Fruit fly (Drosophila melanogaster) whole organism, embryonic: ENCODE data around the gene CG10584.

ENCODE experiments used
- Atf-2 ChIP-seq: fragments of 200-800 bp; sonication (Bioruptor generic); optimal IDR thresholded peaks from 2 replicates; lab custom pipeline; 2016; ENCODE audit warnings: missing biosample characterization, missing genetic modification characterization
- Bgb ChIP-seq: fragments of 200-800 bp; sonication (Bioruptor generic); IDR thresholded peaks from 2 replicates; pipeline ENCODE4 v1.3.6; 2022; ENCODE audit warnings: missing biosample characterization, missing genetic modification characterization; ENCODE audit not compliant: partially characterized antibody
- C15 ChIP-seq: fragments of 200-800 bp; sonication (Bioruptor generic); IDR thresholded peaks from 3 replicates; pipeline ENCODE4 v1.3.6; 2022; ENCODE audit warnings: missing biosample characterization, missing genetic modification characterization
- CG11560 ChIP-seq: fragments of 200-800 bp; sonication (Bioruptor generic); IDR thresholded peaks from 3 replicates; pipeline ENCODE4 v1.3.6; 2022; ENCODE audit warnings: missing biosample characterization, missing genetic modification characterization
- CG11695 ChIP-seq: fragments of 200-800 bp; sonication (Bioruptor generic); IDR thresholded peaks from 3 replicates; pipeline ENCODE4 v1.3.6; 2022; ENCODE audit warnings: missing biosample characterization, missing genetic modification characterization
- CG12744 ChIP-seq: fragments of 200-800 bp; sonication (Bioruptor generic); optimal IDR thresholded peaks from 2 replicates; lab custom pipeline; 2016; ENCODE audit warnings: missing biosample characterization, missing genetic modification characterization
- CG17385 ChIP-seq: fragments of 200-800 bp; sonication (Bioruptor generic); optimal IDR thresholded peaks from 3 replicates; lab custom pipeline; 2018; ENCODE audit warnings: missing biosample characterization, mild to moderate bottlenecking, missing genetic modification characterization
- CG18764 ChIP-seq: fragments of 200-800 bp; sonication (Bioruptor generic); optimal IDR thresholded peaks from 3 replicates; lab custom pipeline; 2016; ENCODE audit warnings: missing biosample characterization, missing genetic modification characterization
- CG2712 ChIP-seq: fragments of 200-800 bp; optimal IDR thresholded peaks from 3 replicates; lab custom pipeline; 2019; ENCODE audit warnings: missing biosample characterization, mild to moderate bottlenecking, missing genetic modification characterization, moderate library complexity
- CG30020 ChIP-seq: fragments of 200-800 bp; optimal IDR thresholded peaks from 2 replicates; lab custom pipeline; 2019; ENCODE audit warnings: missing biosample characterization, mild to moderate bottlenecking, missing genetic modification characterization, moderate library complexity
- CG31365 ChIP-seq: fragments of 200-800 bp; sonication (Bioruptor generic); optimal IDR thresholded peaks from 2 replicates; lab custom pipeline; 2018; ENCODE audit warnings: missing biosample characterization, mild to moderate bottlenecking, missing genetic modification characterization
- CG32532 ChIP-seq: fragments of 200-800 bp; sonication (Bioruptor generic); IDR thresholded peaks from 2 replicates; pipeline ENCODE4 v1.3.6; 2022; ENCODE audit warnings: missing biosample characterization, missing genetic modification characterization
- CG3281 ChIP-seq: fragments of 200-800 bp; sonication (Bioruptor generic); optimal IDR thresholded peaks from 3 replicates; lab custom pipeline; 2017; ENCODE audit warnings: missing biosample characterization, mild to moderate bottlenecking, missing genetic modification characterization
- CG3838 ChIP-seq: fragments of 200-800 bp; sonication (Bioruptor generic); optimal IDR thresholded peaks from 3 replicates; lab custom pipeline; 2016; ENCODE audit warnings: missing biosample characterization, missing genetic modification characterization
- CG5245 ChIP-seq: fragments of 200-800 bp; sonication (Bioruptor generic); optimal IDR thresholded peaks from 3 replicates; lab custom pipeline; 2016; ENCODE audit warnings: missing biosample characterization, missing genetic modification characterization
- CG6654 ChIP-seq: fragments of 200-800 bp; sonication (Bioruptor generic); optimal IDR thresholded peaks from 2 replicates; lab custom pipeline; 2017; ENCODE audit warnings: missing biosample characterization, mild to moderate bottlenecking, missing genetic modification characterization
- CG7786 ChIP-seq: fragments of 200-800 bp; sonication (Bioruptor generic); optimal IDR thresholded peaks from 2 replicates; lab custom pipeline; 2016; ENCODE audit warnings: missing biosample characterization, missing genetic modification characterization
- CG7928 ChIP-seq: fragments of 200-800 bp; sonication (Bioruptor generic); optimal IDR thresholded peaks from 2 replicates; lab custom pipeline; 2017; ENCODE audit warnings: missing biosample characterization, mild to moderate bottlenecking, missing genetic modification characterization
- CG7963 ChIP-seq: fragments of 200-800 bp; sonication (Bioruptor generic); IDR thresholded peaks from 3 replicates; pipeline ENCODE4 v1.3.6; 2022; ENCODE audit warnings: missing biosample characterization, missing genetic modification characterization; ENCODE audit not compliant: partially characterized antibody
- CG8359 ChIP-seq: fragments of 200-800 bp; sonication (Bioruptor generic); optimal IDR thresholded peaks from 2 replicates; lab custom pipeline; 2017; ENCODE audit warnings: missing biosample characterization, mild to moderate bottlenecking, missing genetic modification characterization, borderline replicate concordance
- Chrac-16 ChIP-seq: fragments of 200-800 bp; sonication (Bioruptor generic); optimal IDR thresholded peaks from 3 replicates; lab custom pipeline; 2016; ENCODE audit warnings: missing biosample characterization, missing genetic modification characterization
- CoRest ChIP-seq: fragments of 200-800 bp; sonication (Bioruptor generic); optimal IDR thresholded peaks from 3 replicates; lab custom pipeline; 2018; ENCODE audit warnings: missing biosample characterization, mild to moderate bottlenecking, missing genetic modification characterization, moderate library complexity
- Fer3 ChIP-seq: fragments of 200-800 bp; sonication (Bioruptor generic); optimal IDR thresholded peaks from 2 replicates; lab custom pipeline; 2018; ENCODE audit warnings: missing biosample characterization, mild to moderate bottlenecking, missing genetic modification characterization, moderate library complexity
- Hr51 ChIP-seq, 2 experiments: fragments of 200-800 bp; sonication (Bioruptor generic); optimal IDR thresholded peaks; 2 replicates in 1 of 2; 3 replicates in 1 of 2; lab custom pipeline; 2016 to 2018; ENCODE audit warnings: missing biosample characterization in 2 of 2, missing genetic modification characterization in 2 of 2, mild to moderate bottlenecking in 1 of 2, moderate library complexity in 1 of 2
- MTF-1 ChIP-seq: fragments of 200-800 bp; sonication (Bioruptor generic); optimal IDR thresholded peaks from 2 replicates; lab custom pipeline; 2018; ENCODE audit warnings: missing biosample characterization, mild to moderate bottlenecking, missing genetic modification characterization, borderline replicate concordance
- Max ChIP-seq: fragments of 200-800 bp; sonication (Bioruptor generic); optimal IDR thresholded peaks from 2 replicates; lab custom pipeline; 2016; ENCODE audit warnings: missing biosample characterization, mild to moderate bottlenecking, missing genetic modification characterization
- Neu2 ChIP-seq: fragments of 200-800 bp; sonication (Bioruptor generic); optimal IDR thresholded peaks from 3 replicates; lab custom pipeline; 2016; ENCODE audit warnings: missing biosample characterization, missing genetic modification characterization, borderline replicate concordance
- Sin3A ChIP-seq: fragments of >200 bp; optimal IDR thresholded peaks from 2 replicates; lab custom pipeline; 2018
- Tbp ChIP-seq: fragments of >200 bp; optimal IDR thresholded peaks from 2 replicates; lab custom pipeline; 2018; ENCODE audit warnings: missing biosample characterization, missing genetic modification characterization
- Usf ChIP-seq: fragments of 200-800 bp; sonication (Bioruptor generic); optimal IDR thresholded peaks from 2 replicates; lab custom pipeline; 2017; ENCODE audit warnings: missing genotype, missing biosample characterization, missing genetic modification characterization
- az2 ChIP-seq: fragments of 200-800 bp; sonication (Bioruptor generic); optimal IDR thresholded peaks from 3 replicates; lab custom pipeline; 2016; ENCODE audit warnings: missing biosample characterization, missing genetic modification characterization
- bcd ChIP-seq: fragments of 200-800 bp; sonication (Bioruptor generic); optimal IDR thresholded peaks from 2 replicates; lab custom pipeline; 2017; ENCODE audit warnings: missing biosample characterization, mild to moderate bottlenecking, missing genetic modification characterization
- corto ChIP-seq: fragments of 200-800 bp; sonication (Bioruptor generic); optimal IDR thresholded peaks from 2 replicates; lab custom pipeline; 2016; ENCODE audit warnings: missing biosample characterization, mild to moderate bottlenecking, missing genetic modification characterization, moderate library complexity
- esg ChIP-seq: fragments of 200-800 bp; sonication (Bioruptor generic); conservative IDR thresholded peaks from 2 replicates; pipeline ENCODE4 v1.3.6; 2022; ENCODE audit warnings: missing biosample characterization, missing genetic modification characterization
- eyg ChIP-seq: fragments of 200-800 bp; sonication (Bioruptor generic); optimal IDR thresholded peaks from 3 replicates; lab custom pipeline; 2016; ENCODE audit warnings: missing biosample characterization, missing genetic modification characterization
- ftz-f1 ChIP-seq: fragments of 200-800 bp; sonication (Bioruptor generic); optimal IDR thresholded peaks from 2 replicates; lab custom pipeline; 2016; ENCODE audit warnings: missing biosample characterization, missing genetic modification characterization
- gce ChIP-seq: fragments of 200-800 bp; sonication (Bioruptor generic); IDR thresholded peaks from 3 replicates; pipeline ENCODE4 v1.3.6; 2022; ENCODE audit warnings: missing biosample characterization, missing genetic modification characterization
- gsb ChIP-seq: fragments of 200-800 bp; sonication (Bioruptor generic); IDR thresholded peaks from 2 replicates; pipeline ENCODE4 v1.3.6; 2022; ENCODE audit warnings: missing biosample characterization, missing genetic modification characterization
- hb ChIP-seq: fragments of 200-800 bp; sonication (Bioruptor generic); IDR thresholded peaks from 3 replicates; pipeline ENCODE4 v1.3.6; 2022; ENCODE audit warnings: missing biosample characterization, missing genetic modification characterization; ENCODE audit not compliant: partially characterized antibody
- her ChIP-seq: fragments of 200-800 bp; sonication (Bioruptor generic); optimal IDR thresholded peaks from 2 replicates; lab custom pipeline; 2016; ENCODE audit warnings: missing biosample characterization, missing genetic modification characterization
- insv ChIP-seq, 2 experiments: fragments of 200-800 bp; sonication (Bioruptor generic); optimal IDR thresholded peaks; 3 replicates each; lab custom pipeline; 2016 to 2018; ENCODE audit warnings: missing biosample characterization in 2 of 2, missing genetic modification characterization in 2 of 2
- jigr1 ChIP-seq: fragments of 200-800 bp; sonication (Bioruptor generic); IDR thresholded peaks from 3 replicates; pipeline ENCODE4 v1.3.6; 2022; ENCODE audit warnings: missing biosample characterization, missing genetic modification characterization
- lola ChIP-seq, 3 experiments: fragments of >200 bp in 2 of 3; fragments of 200-800 bp in 1 of 3; sonication (Bioruptor generic) in 1 of 3; optimal IDR thresholded peaks; 2 replicates each; lab custom pipeline; 2017 to 2019; ENCODE audit warnings: missing biosample characterization in 3 of 3, missing genetic modification characterization in 3 of 3, mild to moderate bottlenecking in 1 of 3, moderate library complexity in 1 of 3
- nmo ChIP-seq: fragments of 200-800 bp; sonication (Bioruptor generic); optimal IDR thresholded peaks from 2 replicates; lab custom pipeline; 2018; ENCODE audit warnings: missing biosample characterization, mild to moderate bottlenecking, missing genetic modification characterization, moderate library complexity
- scrt ChIP-seq: fragments of 200-800 bp; sonication (Bioruptor generic); optimal IDR thresholded peaks from 2 replicates; lab custom pipeline; 2018; ENCODE audit warnings: missing biosample characterization, mild to moderate bottlenecking, missing genetic modification characterization, moderate library complexity
- tna ChIP-seq: fragments of 200-800 bp; sonication (Bioruptor generic); IDR thresholded peaks from 2 replicates; pipeline ENCODE4 v1.3.6; 2022; ENCODE audit warnings: missing biosample characterization, missing genetic modification characterization; ENCODE audit not compliant: partially characterized antibody
- tx ChIP-seq: fragments of 200-800 bp; sonication (Bioruptor generic); optimal IDR thresholded peaks from 2 replicates; lab custom pipeline; 2016; ENCODE audit warnings: missing biosample characterization, missing genetic modification characterization
- unc-4 ChIP-seq: fragments of 200-800 bp; sonication (Bioruptor generic); IDR thresholded peaks from 2 replicates; pipeline ENCODE4 v1.3.6; 2022; ENCODE audit warnings: missing biosample characterization, missing genetic modification characterization; ENCODE audit not compliant: partially characterized antibody
- unpg ChIP-seq: fragments of 200-800 bp; sonication (Bioruptor generic); optimal IDR thresholded peaks from 3 replicates; lab custom pipeline; 2018; ENCODE audit warnings: missing biosample characterization, mild to moderate bottlenecking, missing genetic modification characterization, moderate library complexity
- vfl ChIP-seq: fragments of 200-800 bp; sonication (Bioruptor generic); optimal IDR thresholded peaks from 2 replicates; lab custom pipeline; 2016; ENCODE audit warnings: missing biosample characterization, missing genetic modification characterization

CG10584 gene

DNA sequence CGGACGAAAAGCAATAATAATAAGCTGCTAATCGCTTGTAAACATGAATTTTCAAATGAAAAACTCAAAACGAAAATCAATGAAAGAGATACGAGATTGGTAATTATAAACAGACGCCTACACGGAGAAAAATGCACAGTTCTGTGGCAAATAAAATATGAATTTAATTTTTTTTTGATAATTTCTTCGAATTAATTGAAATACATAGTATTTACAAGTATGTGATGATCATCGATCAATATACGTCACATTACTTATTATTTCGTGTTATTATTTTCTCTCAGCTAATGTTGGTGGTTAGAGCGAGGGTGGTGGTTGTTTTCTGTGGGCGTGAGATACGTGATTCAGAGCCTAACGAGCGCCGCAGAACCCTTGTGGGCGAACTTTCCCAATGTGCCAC is 22.6 kb upstream of the CG10584 start (continued):
- TF ChIP-seq CG31365 (peak; percentile 18), Sin3A (lab: Kevin White, UChicago) (no peak), her (GFP tag; lab: Kevin White, UChicago) (no peak), nmo (peak; percentile 81), CG3838 (GFP tag; lab: Kevin White, UChicago) (peak; percentile 22), CG12744 (GFP tag; lab: Kevin White, UChicago) (peak; percentile 43), hb (GFP tag; lab: Robert Waterston, UW) (no peak), CG7963 (no peak), unc-4 (GFP tag; lab: Robert Waterston, UW) (no peak), CG18764 (GFP tag; lab: Kevin White, UChicago) (peak; percentile 62), Chrac-16 (GFP tag; lab: Kevin White, UChicago) (peak; percentile 50), C15 (GFP tag; lab: Robert Waterston, UW) (no peak), CG11695 (peak; percentile 81), Neu2 (GFP tag; lab: Kevin White, UChicago) (no peak), eyg (no peak), esg (GFP tag; lab: Robert Waterston, UW) (peak; percentile 75), lola (GFP tag; optimal IDR thresholded peaks at IDR 0.05; lab: Kevin White, UChicago) (peak in 1 of 3 experiments; percentile 56), MTF-1 (peak; percentile 32), jigr1 (GFP tag; lab: Robert Waterston, UW) (0 out of 3 replicates have a peak, but pooled peaks have one; percentile 48), Max (GFP tag; lab: Kevin White, UChicago) (peak; percentile 65), CG7928 (GFP tag; lab: Kevin White, UChicago) (no peak), CG7786 (GFP tag; lab: Kevin White, UChicago) (peak; percentile 41), CG5245 (peak; percentile 68), CG17385 (GFP tag; lab: Kevin White, UChicago) (peak; percentile 76), tna (GFP tag; lab: Robert Waterston, UW) (no peak), CoRest (tag; lab: Kevin White, UChicago) (peak; percentile 75), CG3281 (GFP tag; lab: Kevin White, UChicago) (peak; percentile 51), Atf-2 (GFP tag; lab: Kevin White, UChicago) (peak; percentile 58), Hr51 (GFP tag; optimal IDR thresholded peaks at IDR 0.05; lab: Kevin White, UChicago) (peak; percentile 10 to 87), ftz-f1 (GFP tag; lab: Kevin White, UChicago) (no peak), CG32532 (GFP tag; lab: Robert Waterston, UW) (peak; percentile 71; the same call in 1 of the 2 replicates), gce (peak; percentile 79; the same call in 1 of the 3 replicates), scrt (GFP tag; lab: Kevin White, UChicago) (peak; percentile 44), corto (GFP tag; lab: Kevin White, UChicago) (no peak), CG30020 (tag; lab: Kevin White, UChicago) (no peak), CG11560 (tag; lab: Robert Waterston, UW) (no peak), insv (GFP tag; optimal IDR thresholded peaks at IDR 0.05; lab: Kevin White, UChicago) (no peak), gsb (GFP tag; lab: Robert Waterston, UW) (no peak), bcd (peak; percentile 61), tx (GFP tag; lab: Kevin White, UChicago) (no peak), Tbp (GFP tag; lab: Kevin White, UChicago) (no peak), vfl (GFP tag; lab: Kevin White, UChicago) (no peak), CG6654 (GFP tag; lab: Kevin White, UChicago) (peak; percentile 7), Fer3 (tag; lab: Kevin White, UChicago) (peak; percentile 71), unpg (GFP tag; lab: Kevin White, UChicago) (peak; percentile 85), CG8359 (GFP tag; lab: Kevin White, UChicago) (no peak), Usf (GFP tag; lab: Kevin White, UChicago) (no peak), CG2712 (tag; lab: Kevin White, UChicago) (peak; percentile 84), az2 (peak; percentile 74), Bgb (GFP tag; lab: Robert Waterston, UW) (no peak)
